Worm (Caenorhabditis elegans) whole organism, L2 larva: Measurements from ENCODE around the gene tmed-4.

Source experiments
- nhr-237 ChIP-seq: fragments of 150-350 bp; optimal IDR thresholded peaks from 2 replicates; lab custom pipeline; 2014; ENCODE audit warnings: missing biosample characterization, missing genetic modification characterization
- ztf-11 ChIP-seq: sonication (generic microtip); optimal IDR thresholded peaks from 2 replicates; lab custom pipeline; 2017; ENCODE audit warnings: missing biosample characterization, missing genetic modification characterization

DNA sequence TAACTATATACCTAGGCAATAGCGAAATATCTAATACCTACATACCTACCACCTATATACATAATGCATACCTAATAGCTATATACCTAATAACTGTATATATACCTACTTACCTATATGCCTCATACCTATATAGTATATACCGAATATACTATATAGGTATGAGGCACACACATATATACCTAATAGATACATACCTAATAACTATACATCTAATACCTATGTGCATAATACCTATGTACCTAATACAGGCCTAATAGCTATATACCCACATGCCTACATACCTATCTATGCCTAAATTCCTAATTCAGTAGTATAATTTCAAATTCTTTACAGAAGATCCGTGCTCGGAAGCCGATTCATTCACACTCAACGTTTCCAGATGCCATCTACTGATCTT lies 5.6 kb upstream of the tmed-4 start:
- TF ChIP-seq ztf-11 (tag; lab: Kevin White, UChicago), result no peak
- TF ChIP-seq nhr-237 (tag; lab: Kevin White, UChicago), result no peak
